Fruit fly (Drosophila melanogaster) whole organism, embryonic: ENCODE data around the gene sra.

Experiments
- Atf-2 ChIP-seq: fragments of 200-800 bp; sonication (Bioruptor generic); optimal IDR thresholded peaks from 2 replicates; lab custom pipeline; 2016; ENCODE audit warnings: missing biosample characterization, missing genetic modification characterization
- BEAF-32 ChIP-seq: fragments of 200-800 bp; sonication (Bioruptor generic); optimal IDR thresholded peaks from 3 replicates; lab custom pipeline; 2017; ENCODE audit warnings: missing biosample characterization, missing genetic modification characterization, mild to moderate bottlenecking, moderate library complexity, missing genetic modification reagents
- CG10431 ChIP-seq: fragments of 200-800 bp; sonication (Bioruptor generic); optimal IDR thresholded peaks from 3 replicates; lab custom pipeline; 2018; ENCODE audit warnings: missing biosample characterization, mild to moderate bottlenecking, missing genetic modification characterization
- CG1233 ChIP-seq: fragments of 200-800 bp; sonication (Bioruptor generic); optimal IDR thresholded peaks from 4 replicates; lab custom pipeline; 2018; ENCODE audit warnings: missing biosample characterization, mild to moderate bottlenecking, missing genetic modification characterization
- CG13287 ChIP-seq: fragments of 200-800 bp; sonication (Bioruptor generic); IDR thresholded peaks from 2 replicates; pipeline ENCODE4 v1.3.6; 2022; ENCODE audit warnings: missing biosample characterization, missing genetic modification characterization; ENCODE audit not compliant: partially characterized antibody
- CG13624 ChIP-seq: fragments of 200-800 bp; sonication (Bioruptor generic); optimal IDR thresholded peaks from 2 replicates; lab custom pipeline; 2016; ENCODE audit warnings: missing biosample characterization, missing genetic modification characterization
- CG14014 ChIP-seq: fragments of 200-800 bp; sonication (Bioruptor generic); IDR thresholded peaks from 2 replicates; pipeline ENCODE4 v1.3.6; 2022; ENCODE audit warnings: missing biosample characterization, missing genetic modification characterization
- CG15601 ChIP-seq: fragments of 200-800 bp; sonication (Bioruptor generic); optimal IDR thresholded peaks from 3 replicates; lab custom pipeline; 2019; ENCODE audit warnings: missing biosample characterization, mild to moderate bottlenecking, missing genetic modification characterization, moderate library complexity
- CG15696 ChIP-seq: fragments of 200-800 bp; sonication (Bioruptor generic); optimal IDR thresholded peaks from 2 replicates; lab custom pipeline; 2019; ENCODE audit warnings: missing biosample characterization, mild to moderate bottlenecking, missing genetic modification characterization, moderate library complexity
- CG1647 ChIP-seq: fragments of 200-800 bp; sonication (Bioruptor generic); optimal IDR thresholded peaks from 3 replicates; lab custom pipeline; 2016; ENCODE audit warnings: missing biosample characterization, missing genetic modification characterization
- CG17328 ChIP-seq: fragments of 200-800 bp; sonication (Bioruptor generic); IDR thresholded peaks from 2 replicates; pipeline ENCODE4 v1.3.6; 2022; ENCODE audit warnings: missing biosample characterization, missing genetic modification characterization
- CG1832 ChIP-seq: fragments of 200-800 bp; sonication (Bioruptor generic); optimal IDR thresholded peaks from 2 replicates; lab custom pipeline; 2017; ENCODE audit warnings: missing biosample characterization, mild to moderate bottlenecking, missing genetic modification characterization, inconsistent platforms
- CG18619 ChIP-seq: fragments of 200-800 bp; sonication (Bioruptor generic); optimal IDR thresholded peaks from 3 replicates; lab custom pipeline; 2017; ENCODE audit warnings: missing biosample characterization, mild to moderate bottlenecking, missing genetic modification characterization
- CG3163 ChIP-seq: fragments of 200-800 bp; sonication (Bioruptor generic); optimal IDR thresholded peaks from 3 replicates; lab custom pipeline; 2016; ENCODE audit warnings: missing biosample characterization, missing genetic modification characterization
- CG3281 ChIP-seq: fragments of 200-800 bp; sonication (Bioruptor generic); optimal IDR thresholded peaks from 3 replicates; lab custom pipeline; 2017; ENCODE audit warnings: missing biosample characterization, mild to moderate bottlenecking, missing genetic modification characterization
- CG33213 ChIP-seq: fragments of 200-800 bp; sonication (Bioruptor generic); optimal IDR thresholded peaks from 3 replicates; lab custom pipeline; 2016; ENCODE audit warnings: missing biosample characterization, missing genetic modification characterization
- CG4360 ChIP-seq: fragments of 200-800 bp; sonication (Bioruptor generic); IDR thresholded peaks from 2 replicates; pipeline ENCODE4 v1.3.6; 2022; ENCODE audit warnings: missing biosample characterization, missing genetic modification characterization
- CG6254 ChIP-seq: fragments of 200-800 bp; sonication (Bioruptor generic); optimal IDR thresholded peaks from 3 replicates; lab custom pipeline; 2017; ENCODE audit warnings: mild to moderate bottlenecking, missing biosample characterization, missing genetic modification reagents, missing genetic modification characterization
- CG6654 ChIP-seq: fragments of 200-800 bp; sonication (Bioruptor generic); optimal IDR thresholded peaks from 2 replicates; lab custom pipeline; 2017; ENCODE audit warnings: missing biosample characterization, mild to moderate bottlenecking, missing genetic modification characterization
- CG7271 ChIP-seq: fragments of 200-800 bp; sonication (Bioruptor generic); optimal IDR thresholded peaks from 2 replicates; lab custom pipeline; 2018; ENCODE audit warnings: missing biosample characterization, mild to moderate bottlenecking, missing genetic modification characterization, moderate library complexity
- CG8944 ChIP-seq: fragments of 200-800 bp; sonication (Bioruptor generic); optimal IDR thresholded peaks from 3 replicates; lab custom pipeline; 2016; ENCODE audit warnings: missing biosample characterization, missing genetic modification characterization
- CoRest ChIP-seq: fragments of 200-800 bp; sonication (Bioruptor generic); optimal IDR thresholded peaks from 3 replicates; lab custom pipeline; 2018; ENCODE audit warnings: missing biosample characterization, mild to moderate bottlenecking, missing genetic modification characterization, moderate library complexity
- Dip3 ChIP-seq: fragments of 200-800 bp; sonication (Bioruptor generic); optimal IDR thresholded peaks from 3 replicates; lab custom pipeline; 2016; ENCODE audit warnings: missing biosample characterization, missing genetic modification characterization
- Dref ChIP-seq: fragments of 200-800 bp; sonication (Bioruptor generic); IDR thresholded peaks from 2 replicates; pipeline ENCODE4 v1.3.6; 2022; ENCODE audit warnings: missing biosample characterization, missing genetic modification characterization
- E2f1 ChIP-seq: fragments of 200-800 bp; sonication (Bioruptor generic); IDR thresholded peaks from 2 replicates; pipeline ENCODE4 v1.3.6; 2022; ENCODE audit warnings: missing biosample characterization, missing genetic modification characterization
- Fer1 ChIP-seq: fragments of 200-800 bp; sonication (Bioruptor generic); optimal IDR thresholded peaks from 2 replicates; lab custom pipeline; 2017; ENCODE audit warnings: missing biosample characterization, mild to moderate bottlenecking, missing genetic modification characterization
- HLH3B ChIP-seq: fragments of 200-800 bp; sonication (Bioruptor generic); IDR thresholded peaks from 2 replicates; pipeline ENCODE4 v1.3.6; 2022; ENCODE audit warnings: missing biosample characterization, missing genetic modification characterization
- Hmx ChIP-seq: fragments of 200-800 bp; sonication (Bioruptor generic); optimal IDR thresholded peaks from 2 replicates; lab custom pipeline; 2016; ENCODE audit warnings: missing biosample characterization, missing genetic modification characterization
- Hr51 ChIP-seq, 2 experiments: fragments of 200-800 bp; sonication (Bioruptor generic); optimal IDR thresholded peaks; 2 replicates in 1 of 2; 3 replicates in 1 of 2; lab custom pipeline; 2016 to 2018; ENCODE audit warnings: missing biosample characterization in 2 of 2, missing genetic modification characterization in 2 of 2, mild to moderate bottlenecking in 1 of 2, moderate library complexity in 1 of 2
- Lim3 ChIP-seq: fragments of 200-800 bp; sonication (Bioruptor generic); IDR thresholded peaks from 2 replicates; pipeline ENCODE4 v1.3.6; 2022; ENCODE audit warnings: missing biosample characterization, missing genetic modification characterization
- MESR4 ChIP-seq: fragments of 200-800 bp; sonication (Bioruptor generic); optimal IDR thresholded peaks from 2 replicates; lab custom pipeline; 2018; ENCODE audit warnings: missing biosample characterization, mild to moderate bottlenecking, missing genetic modification characterization, moderate library complexity
- Mes4 ChIP-seq: fragments of 200-800 bp; sonication (Bioruptor generic); optimal IDR thresholded peaks from 2 replicates; lab custom pipeline; 2016; ENCODE audit warnings: missing biosample characterization, missing genetic modification characterization
- Mrtf ChIP-seq: fragments of 200-800 bp; sonication (Bioruptor generic); IDR thresholded peaks from 3 replicates; pipeline ENCODE4 v1.3.6; 2022; ENCODE audit warnings: missing biosample characterization, missing genetic modification characterization
- Side ChIP-seq: fragments of 200-800 bp; sonication (Bioruptor generic); optimal IDR thresholded peaks from 2 replicates; lab custom pipeline; 2016; ENCODE audit warnings: missing biosample characterization, missing genetic modification characterization
- Usf ChIP-seq: fragments of 200-800 bp; sonication (Bioruptor generic); optimal IDR thresholded peaks from 2 replicates; lab custom pipeline; 2017; ENCODE audit warnings: missing genotype, missing biosample characterization, missing genetic modification characterization
- ara ChIP-seq: fragments of 200-800 bp; sonication (Bioruptor generic); IDR thresholded peaks from 2 replicates; pipeline ENCODE4 v1.3.6; 2022; ENCODE audit warnings: missing biosample characterization, missing genetic modification characterization
- cad ChIP-seq: fragments of >200 bp; optimal IDR thresholded peaks from 2 replicates; lab custom pipeline; 2017; ENCODE audit warnings: missing biosample characterization, missing genetic modification characterization
- cas ChIP-seq: fragments of 200-800 bp; sonication (Bioruptor generic); IDR thresholded peaks from 2 replicates; pipeline ENCODE4 v1.3.6; 2022; ENCODE audit warnings: missing biosample characterization, missing genetic modification characterization
- chif ChIP-seq, 2 experiments: fragments of 200-800 bp; sonication (Bioruptor generic); optimal IDR thresholded peaks; 3 replicates each; lab custom pipeline; 2016; ENCODE audit warnings: missing biosample characterization in 2 of 2, missing genetic modification characterization in 2 of 2
- dimm ChIP-seq: fragments of 200-800 bp; sonication (Bioruptor generic); IDR thresholded peaks from 2 replicates; pipeline ENCODE4 v1.3.6; 2022; ENCODE audit warnings: missing biosample characterization, missing genetic modification characterization
- ewg ChIP-seq: fragments of 200-800 bp; sonication (Bioruptor generic); optimal IDR thresholded peaks from 3 replicates; lab custom pipeline; 2017; ENCODE audit warnings: mild to moderate bottlenecking, missing biosample characterization, missing genetic modification reagents, missing genetic modification characterization
- hth ChIP-seq: fragments of >200 bp; optimal IDR thresholded peaks from 2 replicates; lab custom pipeline; 2017; ENCODE audit warnings: inconsistent platforms
- lbe ChIP-seq: fragments of 200-800 bp; sonication (Bioruptor generic); optimal IDR thresholded peaks from 2 replicates; lab custom pipeline; 2016; ENCODE audit warnings: missing biosample characterization, mild to moderate bottlenecking, missing genetic modification characterization
- mld ChIP-seq: fragments of 200-800 bp; sonication (Bioruptor generic); IDR thresholded peaks from 3 replicates; pipeline ENCODE4 v1.3.6; 2022; ENCODE audit warnings: missing biosample characterization, missing genetic modification characterization; ENCODE audit not compliant: partially characterized antibody
- nerfin-1 ChIP-seq: fragments of 200-800 bp; sonication (Bioruptor generic); optimal IDR thresholded peaks from 3 replicates; lab custom pipeline; 2019; ENCODE audit warnings: missing biosample characterization, mild to moderate bottlenecking, missing genetic modification characterization, moderate library complexity
- sens ChIP-seq: fragments of 200-800 bp; sonication (Bioruptor generic); peaks from one replicate; lab custom pipeline; 2016; ENCODE audit warnings: missing biosample characterization, missing genetic modification characterization
- sob ChIP-seq: fragments of 200-800 bp; sonication (Bioruptor generic); IDR thresholded peaks from 2 replicates; pipeline ENCODE4 v1.3.6; 2022; ENCODE audit warnings: missing biosample characterization, missing genetic modification characterization
- sqz ChIP-seq: fragments of 200-800 bp; sonication (Bioruptor generic); optimal IDR thresholded peaks from 3 replicates; lab custom pipeline; 2018; ENCODE audit warnings: missing biosample characterization, mild to moderate bottlenecking, missing genetic modification characterization
- stwl ChIP-seq: fragments of 200-800 bp; sonication (Bioruptor generic); optimal IDR thresholded peaks from 3 replicates; lab custom pipeline; 2018; ENCODE audit warnings: missing biosample characterization, mild to moderate bottlenecking, missing genetic modification characterization, moderate library complexity
- tio ChIP-seq: fragments of 200-800 bp; sonication (Bioruptor generic); optimal IDR thresholded peaks from 2 replicates; lab custom pipeline; 2017; ENCODE audit warnings: missing biosample characterization, missing genetic modification characterization, inconsistent platforms
- z ChIP-seq: fragments of 200-800 bp; sonication (Bioruptor generic); IDR thresholded peaks from 3 replicates; pipeline ENCODE4 v1.3.6; 2022; ENCODE audit warnings: missing biosample characterization, missing genetic modification characterization

The sra gene

DNA sequence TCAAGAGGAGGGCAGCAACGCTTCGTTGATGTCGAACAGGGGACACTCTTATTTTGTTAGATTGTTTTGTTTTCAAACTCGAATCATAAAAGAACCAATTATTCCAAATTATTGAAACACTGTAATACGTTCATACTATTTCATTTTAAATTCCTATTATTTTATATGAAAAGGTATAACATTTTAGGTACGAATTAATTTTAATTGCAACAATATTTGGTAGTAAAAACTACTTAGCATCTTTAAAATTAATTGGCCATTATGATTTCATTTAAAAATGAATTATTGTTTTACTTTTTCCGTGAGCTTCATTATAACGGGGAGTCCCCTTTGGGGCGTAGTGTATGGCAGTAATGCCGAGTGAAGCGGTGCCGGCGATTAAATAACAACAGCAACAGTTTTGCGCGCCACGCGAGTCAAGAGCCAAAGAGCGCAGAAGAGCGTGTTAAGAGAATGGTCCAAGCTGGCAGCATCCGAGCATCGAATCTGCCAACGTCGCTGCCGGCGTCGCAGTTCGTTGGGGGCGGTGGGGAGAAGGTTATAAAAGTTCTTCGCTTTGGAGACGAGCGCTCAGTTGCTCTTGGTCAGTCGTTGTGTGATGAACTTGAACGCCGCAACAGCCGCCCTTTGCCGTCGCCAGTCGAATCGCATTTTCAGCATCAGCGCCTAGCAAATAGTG is 29.1 kb upstream of the sra start:
- TF ChIP-seq nerfin-1 (tag; lab: Kevin White, UChicago) (no peak), CG1233 (peak; percentile 58), CG15696 (tag; lab: Kevin White, UChicago) (no peak), CG33213 (GFP tag; lab: Kevin White, UChicago) (no peak), CG1647 (GFP tag; lab: Kevin White, UChicago) (no peak), cas (GFP tag; lab: Robert Waterston, UW) (no peak), CG15601 (tag; lab: Kevin White, UChicago) (no peak), tio (GFP tag; lab: Kevin White, UChicago) (peak; percentile 32), CG14014 (GFP tag; lab: Robert Waterston, UW) (no peak), Mrtf (GFP tag; lab: Robert Waterston, UW) (no peak), Side (no peak), Hmx (GFP tag; lab: Kevin White, UChicago) (peak; percentile 8), Fer1 (GFP tag; lab: Kevin White, UChicago) (peak; percentile 40), CG6654 (GFP tag; lab: Kevin White, UChicago) (no peak), Usf (no peak), CG7271 (tag; lab: Kevin White, UChicago) (no peak), BEAF-32 (GFP tag; lab: Kevin White, UChicago) (no peak), CG8944 (GFP tag; lab: Kevin White, UChicago) (no peak), ara (GFP tag; lab: Robert Waterston, UW) (no peak), Mes4 (GFP tag; lab: Kevin White, UChicago) (no peak), ewg (peak; percentile 23), CG6254 (GFP tag; lab: Kevin White, UChicago) (peak; percentile 24), lbe (GFP tag; lab: Kevin White, UChicago) (no peak), dimm (no peak), mld (GFP tag; lab: Robert Waterston, UW) (no peak), Atf-2 (GFP tag; lab: Kevin White, UChicago) (peak; percentile 23), CG3281 (GFP tag; lab: Kevin White, UChicago) (peak; percentile 63), z (GFP tag; lab: Robert Waterston, UW) (0 out of 3 replicates have a peak, but pooled peaks have one; percentile 44), CG13624 (no peak), HLH3B (GFP tag; lab: Robert Waterston, UW) (peak; percentile 51; the same call in 1 of the 2 replicates), CG18619 (GFP tag; lab: Kevin White, UChicago) (no peak), sob (GFP tag; lab: Robert Waterston, UW) (peak; percentile 50; the same call in 1 of the 2 replicates), Dip3 (GFP tag; lab: Kevin White, UChicago) (no peak), sens (GFP tag; lab: Kevin White, UChicago) (peak; percentile 71), stwl (tag; lab: Kevin White, UChicago) (no peak), Lim3 (GFP tag; lab: Robert Waterston, UW) (no peak), CG3163 (GFP tag; lab: Kevin White, UChicago) (peak; percentile 98), cad (no peak), CoRest (tag; lab: Kevin White, UChicago) (peak; percentile 68), CG4360 (GFP tag; lab: Robert Waterston, UW) (no peak), chif (GFP tag; optimal IDR thresholded peaks at IDR 0.05; lab: Kevin White, UChicago) (no peak), sqz (GFP tag; lab: Kevin White, UChicago) (no peak), CG1832 (GFP tag; lab: Kevin White, UChicago) (no peak), CG13287 (GFP tag; lab: Robert Waterston, UW) (peak; percentile 58), Hr51 (GFP tag; optimal IDR thresholded peaks at IDR 0.05; lab: Kevin White, UChicago) (peak in 1 of 2 experiments; percentile 75), Dref (GFP tag; lab: Robert Waterston, UW) (no peak), hth (lab: Kevin White, UChicago) (no peak), CG17328 (GFP tag; lab: Robert Waterston, UW) (no peak), E2f1 (GFP tag; lab: Robert Waterston, UW) (peak; percentile 37; the same call in 1 of the 2 replicates), MESR4 (GFP tag; lab: Kevin White, UChicago) (no peak), CG10431 (no peak)
